Fruit fly (Drosophila melanogaster) whole organism, wandering third instar larva: ENCODE measurements around the gene betaggt-I.

Source experiments
- Dif ChIP-seq: fragments of 200-275, 200-300 bp; sonication (Bioruptor generic); optimal IDR thresholded peaks from 2 replicates; lab custom pipeline; 2018; ENCODE audit warnings: missing biosample characterization, missing genetic modification characterization; ENCODE audit not compliant: partially characterized antibody
- Hr78 ChIP-seq: fragments of >200 bp; optimal IDR thresholded peaks from 2 replicates; lab custom pipeline; 2017; ENCODE audit warnings: missing biosample characterization, missing genetic modification characterization
- dsf ChIP-seq: sonication (Bioruptor generic); optimal IDR thresholded peaks from 2 replicates; lab custom pipeline; 2016; ENCODE audit warnings: missing biosample characterization, missing genetic modification characterization, borderline replicate concordance
- pan ChIP-seq: fragments of >200 bp; optimal IDR thresholded peaks from 2 replicates; lab custom pipeline; 2017
- psq ChIP-seq: fragments of 200-800 bp; sonication (Bioruptor generic); optimal IDR thresholded peaks from 3 replicates; lab custom pipeline; 2017; ENCODE audit warnings: missing biosample characterization, mild to moderate bottlenecking, missing genetic modification characterization, moderate library complexity
- woc ChIP-seq: sonication (Bioruptor generic); optimal IDR thresholded peaks from 2 replicates; lab custom pipeline; 2016; ENCODE audit warnings: missing biosample characterization, mild to moderate bottlenecking, missing genetic modification characterization

DNA sequence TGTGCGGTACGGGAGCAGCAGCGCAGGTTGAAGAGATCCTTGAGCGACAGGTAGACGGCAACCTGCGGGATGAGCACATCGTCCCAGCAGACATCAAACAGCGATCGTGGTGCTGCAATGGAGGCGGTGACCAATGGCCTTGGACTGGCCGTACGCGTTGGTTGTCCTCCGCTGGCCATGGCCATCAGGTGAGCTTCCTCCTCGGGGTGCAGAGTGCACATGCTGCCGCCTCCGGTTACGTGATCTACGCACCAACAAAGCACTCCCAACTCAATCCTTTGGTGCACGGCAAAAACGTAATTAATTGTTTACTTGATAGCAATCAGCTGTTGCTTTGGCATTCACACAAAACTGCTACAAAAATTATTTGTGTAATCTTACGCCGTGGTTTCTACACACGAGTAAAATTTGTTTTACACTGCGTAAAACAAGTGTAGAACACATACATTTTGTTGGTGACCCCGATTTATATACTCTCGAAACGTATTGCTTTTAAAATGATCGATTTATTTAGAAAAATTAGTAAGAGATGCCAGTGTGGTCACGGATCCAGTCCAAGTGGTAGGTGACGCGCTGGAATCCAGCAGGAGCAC lies 4.2 kb downstream of the betaggt-I start, which contains the start of gene jet:
- TF ChIP-seq woc (GFP tag; lab: Kevin White, UChicago) (no peak), psq (GFP tag; lab: Kevin White, UChicago) (no peak), Dif (GFP tag; lab: Kevin White, UChicago) (no peak), dsf (GFP tag; lab: Kevin White, UChicago) (no peak), pan (lab: Kevin White, UChicago) (no peak), Hr78 (no peak)
